Fruit fly (Drosophila melanogaster): ENCODE data around the gene CG1024.

The CG1024 gene

DNA sequence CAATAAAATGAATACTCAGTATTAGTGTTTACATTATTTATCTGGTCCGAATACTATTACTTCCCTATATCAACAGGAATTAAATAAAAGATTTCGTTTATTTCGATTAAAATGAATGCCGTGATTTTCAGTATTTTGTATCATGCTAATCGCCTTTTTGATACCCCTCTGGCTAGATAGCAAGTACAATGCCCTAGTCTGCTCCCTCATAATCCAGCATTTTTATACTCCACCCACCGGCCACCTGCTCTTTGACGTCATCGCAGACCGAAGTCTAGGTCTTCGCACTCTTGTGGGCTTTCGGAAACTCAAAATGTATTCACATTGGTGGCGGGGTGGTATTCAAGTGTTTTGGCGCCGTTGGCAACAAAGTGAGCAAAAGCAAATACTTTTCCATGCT lies 23.5 kb upstream of the CG1024 start:
- no peak for TF ChIP-seq toe (GFP tag; optimal IDR thresholded peaks at IDR 0.05)
- no peak for TF ChIP-seq cnc (optimal IDR thresholded peaks at IDR 0.05)

- TF ChIP-seq cic (GFP tag; optimal IDR thresholded peaks at IDR 0.05), result peak; percentile 13
- TF ChIP-seq toe (GFP tag; optimal IDR thresholded peaks at IDR 0.05), result no peak
These were observed 22.5 kb upstream of the CG1024 start for dm6 chr3R:6402522-6403171.

DNA sequence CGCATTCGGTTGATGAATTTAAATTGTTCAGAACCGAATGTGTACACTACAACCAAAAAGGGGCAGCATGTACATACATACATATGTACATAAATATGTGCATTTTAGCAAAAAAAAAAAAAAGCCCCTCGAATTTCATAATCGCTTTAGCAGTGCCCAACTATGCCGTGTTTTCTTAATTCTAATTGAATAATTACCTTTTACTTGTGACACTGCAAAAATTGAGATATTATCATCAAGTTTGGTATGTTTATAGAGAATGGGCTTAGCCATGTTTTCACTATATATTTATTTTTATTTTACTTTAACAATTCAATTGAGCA lies 21.4 kb upstream of the CG1024 start:
- TF ChIP-seq cnc (optimal IDR thresholded peaks at IDR 0.05), result no peak
- TF ChIP-seq CG1620 (GFP tag; optimal IDR thresholded peaks at IDR 0.05), result no peak
- TF ChIP-seq CG11617 (GFP tag; optimal IDR thresholded peaks at IDR 0.05), result no peak
- TF ChIP-seq CG5204 (GFP tag; optimal IDR thresholded peaks at IDR 0.05), result no peak
- TF ChIP-seq CG7045 (GFP tag; optimal IDR thresholded peaks at IDR 0.05), result no peak
- no peak for TF ChIP-seq CG12768 (GFP tag; optimal IDR thresholded peaks at IDR 0.05)
- TF ChIP-seq toe (GFP tag; optimal IDR thresholded peaks at IDR 0.05), result no peak
- no peak for TF ChIP-seq Crg-1 (GFP tag; optimal IDR thresholded peaks at IDR 0.05)
- TF ChIP-seq Mnt (GFP tag; optimal IDR thresholded peaks at IDR 0.05), result no peak
- TF ChIP-seq pad (GFP tag; optimal IDR thresholded peaks at IDR 0.05), result no peak
- TF ChIP-seq CG7101 (tag; optimal IDR thresholded peaks at IDR 0.05), result no peak
- no peak for TF ChIP-seq Clk (GFP tag; optimal IDR thresholded peaks at IDR 0.05)

DNA sequence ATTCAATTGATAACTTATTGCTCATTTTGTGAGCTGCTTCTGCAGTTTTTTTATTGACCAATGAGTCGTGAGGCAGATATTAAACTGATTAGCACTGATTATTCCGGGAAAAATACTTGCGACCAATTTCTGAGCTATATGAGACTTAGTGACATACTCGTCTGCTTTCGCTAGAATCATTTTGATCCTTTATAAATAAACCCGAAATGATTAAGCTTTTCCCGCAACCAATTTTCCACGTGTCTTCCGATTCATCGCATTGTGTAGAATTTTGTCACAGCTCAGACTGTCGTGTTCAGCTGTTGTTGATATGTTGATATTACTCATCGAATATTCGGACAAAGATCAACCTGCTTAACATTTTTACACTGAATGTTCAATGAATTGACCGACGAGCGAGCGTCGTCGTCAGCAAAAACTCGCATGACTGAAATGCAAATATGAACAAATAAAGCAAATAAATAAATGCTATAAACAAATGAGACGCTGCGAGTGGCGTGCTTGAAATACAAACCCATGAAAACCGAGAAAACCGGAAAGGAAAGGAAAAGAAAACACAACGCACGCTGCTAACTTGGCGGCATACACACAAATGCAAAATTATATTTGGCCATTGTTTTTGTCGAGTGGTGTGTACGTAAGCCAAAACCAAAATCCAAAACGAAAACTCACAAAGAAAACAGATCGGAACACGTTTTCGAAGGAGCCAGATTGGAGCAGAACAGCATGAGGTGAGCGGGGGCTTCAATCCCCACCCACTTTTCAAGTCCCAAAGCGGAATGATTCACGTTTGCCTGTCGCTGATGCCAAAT lies 20.8 kb upstream of the CG1024 start:
- peak; percentile 7 for TF ChIP-seq ovo (GFP tag; optimal IDR thresholded peaks at IDR 0.05)
- no peak for TF ChIP-seq CG7101 (tag; optimal IDR thresholded peaks at IDR 0.05)
- TF ChIP-seq Mnt (GFP tag; optimal IDR thresholded peaks at IDR 0.05), result peak; percentile 19
- TF ChIP-seq Clk (GFP tag; optimal IDR thresholded peaks at IDR 0.05), result no peak
- TF ChIP-seq Crg-1 (GFP tag; optimal IDR thresholded peaks at IDR 0.05), result no peak
- peak; percentile 90 for TF ChIP-seq tj (GFP tag; optimal IDR thresholded peaks at IDR 0.05)
- TF ChIP-seq cic (GFP tag; optimal IDR thresholded peaks at IDR 0.05), result peak; percentile 48
- TF ChIP-seq CG14711 (tag; optimal IDR thresholded peaks at IDR 0.05), result peak; percentile 8
- TF ChIP-seq kay (GFP tag; ENCODE audit: borderline replicate concordance), result peak; percentile 92
- peak; percentile 10 for TF ChIP-seq CG12768 (GFP tag; optimal IDR thresholded peaks at IDR 0.05)

dm6 chr3R:6399752-6400151 lies 19.6 kb upstream of the CG1024 start:
- TF ChIP-seq CG11617 (GFP tag; optimal IDR thresholded peaks at IDR 0.05), result no peak
- TF ChIP-seq tj (GFP tag; optimal IDR thresholded peaks at IDR 0.05), result no peak
- TF ChIP-seq CG7045 (GFP tag; optimal IDR thresholded peaks at IDR 0.05), result no peak
- TF ChIP-seq kay (GFP tag; ENCODE audit: borderline replicate concordance), result no peak
- TF ChIP-seq CG1620 (GFP tag; optimal IDR thresholded peaks at IDR 0.05), result no peak
- TF ChIP-seq ovo (GFP tag; optimal IDR thresholded peaks at IDR 0.05), result no peak
- TF ChIP-seq Clk (GFP tag; optimal IDR thresholded peaks at IDR 0.05), result no peak
- no peak for TF ChIP-seq CG5204 (GFP tag; optimal IDR thresholded peaks at IDR 0.05)

DNA sequence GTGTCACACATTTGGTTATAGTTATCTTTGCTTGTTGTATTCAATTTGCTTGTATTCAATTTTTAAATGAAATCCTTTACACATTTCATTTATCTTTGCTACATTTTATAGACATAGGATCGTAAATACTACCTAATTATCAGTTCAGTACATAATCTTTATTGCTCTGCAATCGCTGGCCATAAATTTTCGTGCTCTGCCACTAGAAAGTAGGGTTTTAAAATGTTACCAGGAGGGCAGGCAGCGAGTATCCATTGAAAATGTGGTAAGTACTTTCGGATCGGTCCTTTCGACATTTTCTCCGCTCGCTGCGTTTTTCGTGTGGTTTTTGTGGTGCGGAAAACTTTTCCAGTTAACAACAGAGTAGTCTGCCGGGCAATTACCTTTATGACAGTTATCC lies 19.2 kb upstream of the CG1024 start:
- TF ChIP-seq tj (GFP tag; optimal IDR thresholded peaks at IDR 0.05) (peak; percentile 6), kay (GFP tag; ENCODE audit: borderline replicate concordance) (no peak)

DNA sequence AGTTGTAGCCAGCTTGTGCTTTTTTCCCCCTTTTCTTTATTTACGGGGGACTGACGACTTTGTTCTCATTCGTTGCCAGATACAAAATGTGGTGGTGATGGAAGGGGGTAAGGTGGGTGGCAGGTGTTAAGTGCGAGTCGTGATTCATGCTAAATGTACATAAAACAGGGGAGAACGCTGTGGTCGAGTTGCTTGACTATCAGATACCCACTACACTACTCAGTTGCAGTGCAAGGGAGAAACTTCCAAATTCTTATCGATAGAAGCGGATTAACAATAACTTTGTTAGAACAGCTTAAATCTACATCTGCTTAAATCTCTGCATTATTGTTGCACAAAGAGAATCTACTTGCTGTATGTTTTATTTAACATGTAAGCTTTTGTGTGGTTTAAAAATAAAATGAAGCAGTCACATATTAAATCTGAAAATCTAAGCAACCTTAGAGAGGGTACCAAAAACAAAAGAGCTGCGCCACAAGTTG lies 17.5 kb upstream of the CG1024 start:
- TF ChIP-seq CG7101 (tag; optimal IDR thresholded peaks at IDR 0.05) (peak; percentile 63), Mnt (GFP tag; optimal IDR thresholded peaks at IDR 0.05) (no peak), CG14711 (tag; optimal IDR thresholded peaks at IDR 0.05) (peak; percentile 24), CG5204 (GFP tag; optimal IDR thresholded peaks at IDR 0.05) (peak; percentile 67), ovo (GFP tag; optimal IDR thresholded peaks at IDR 0.05) (no peak), CG12768 (GFP tag; optimal IDR thresholded peaks at IDR 0.05) (peak; percentile 32), CG1620 (GFP tag; optimal IDR thresholded peaks at IDR 0.05) (peak; percentile 2), CG7045 (GFP tag; optimal IDR thresholded peaks at IDR 0.05) (peak; percentile 58), CG11617 (GFP tag; optimal IDR thresholded peaks at IDR 0.05) (peak; percentile 62), toe (GFP tag; optimal IDR thresholded peaks at IDR 0.05) (no peak), tj (GFP tag; optimal IDR thresholded peaks at IDR 0.05) (peak; percentile 41), Hr96 (GFP tag; optimal IDR thresholded peaks at IDR 0.05) (peak; percentile 32), cnc (optimal IDR thresholded peaks at IDR 0.05) (no peak), pad (GFP tag; optimal IDR thresholded peaks at IDR 0.05) (peak; percentile 26), kay (GFP tag; ENCODE audit: borderline replicate concordance) (peak; percentile 98), bab1 (GFP tag; optimal IDR thresholded peaks at IDR 0.05) (peak; percentile 10), Crg-1 (GFP tag; optimal IDR thresholded peaks at IDR 0.05) (no peak), CG33017 (tag; optimal IDR thresholded peaks at IDR 0.05) (peak; percentile 31), Clk (GFP tag; optimal IDR thresholded peaks at IDR 0.05) (no peak)

Measured in whole organism, adult.